Worm (Caenorhabditis elegans): ENCODE data around the gene irld-2.

The irld-2 gene

DNA sequence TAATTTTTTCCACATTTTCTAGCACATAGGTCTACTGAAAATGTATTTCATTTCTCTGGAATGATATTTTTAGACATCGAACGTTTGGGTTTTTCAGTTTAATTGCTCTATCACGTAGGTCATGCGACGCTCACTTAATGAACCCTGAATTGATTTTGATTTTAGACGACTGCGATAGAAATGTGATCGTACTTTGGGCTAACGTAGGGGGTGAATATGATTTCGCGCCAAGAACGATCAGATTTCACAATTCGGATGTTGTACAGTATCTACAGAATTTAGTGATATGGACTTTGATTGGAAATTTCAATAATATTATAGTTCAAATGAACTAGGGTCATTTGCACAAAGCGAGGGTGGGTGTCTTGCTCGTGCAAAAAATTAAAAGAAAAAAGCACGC, 42.7 kb downstream of the irld-2 start:
- no peak for TF ChIP-seq nhr-25 (tag; optimal IDR thresholded peaks at IDR 0.05)
- no peak for TF ChIP-seq mab-5 (tag; optimal IDR thresholded peaks at IDR 0.05)
- TF ChIP-seq skn-1 (tag; optimal IDR thresholded peaks at IDR 0.05) = no peak
- peak; percentile 40 for TF ChIP-seq crh-2 (tag; optimal IDR thresholded peaks at IDR 0.05)
- no peak for TF ChIP-seq mdl-1 (tag; optimal IDR thresholded peaks at IDR 0.05)
- TF ChIP-seq R02D3.7 (tag; optimal IDR thresholded peaks at IDR 0.05) = no peak
- no peak for TF ChIP-seq mbf-1 (tag; optimal IDR thresholded peaks at IDR 0.05)
- TF ChIP-seq ceh-82 (tag; optimal IDR thresholded peaks at IDR 0.05) = no peak
- TF ChIP-seq sma-9 (GFP tag; optimal IDR thresholded peaks at IDR 0.05) = peak; percentile 73
- TF ChIP-seq sma-9 (tag; optimal IDR thresholded peaks at IDR 0.05) = no peak
- TF ChIP-seq blmp-1 (tag; optimal IDR thresholded peaks at IDR 0.05; ENCODE audit: insufficient read depth) = no peak
- no peak for TF ChIP-seq aly-2 (tag; optimal IDR thresholded peaks at IDR 0.05)
- TF ChIP-seq ceh-16 (tag; optimal IDR thresholded peaks at IDR 0.05) = no peak
- TF ChIP-seq elt-1 (tag; optimal IDR thresholded peaks at IDR 0.05) = no peak
- no peak for TF ChIP-seq unc-55 (GFP tag; optimal IDR thresholded peaks at IDR 0.05)
- TF ChIP-seq nhr-6 (tag; optimal IDR thresholded peaks at IDR 0.05) = no peak
- TF ChIP-seq lin-39 (tag; optimal IDR thresholded peaks at IDR 0.05) = no peak
- peak; percentile 38 for TF ChIP-seq nhr-21 (tag; optimal IDR thresholded peaks at IDR 0.05)
- TF ChIP-seq F13H6.1 (tag; optimal IDR thresholded peaks at IDR 0.05) = no peak

DNA sequence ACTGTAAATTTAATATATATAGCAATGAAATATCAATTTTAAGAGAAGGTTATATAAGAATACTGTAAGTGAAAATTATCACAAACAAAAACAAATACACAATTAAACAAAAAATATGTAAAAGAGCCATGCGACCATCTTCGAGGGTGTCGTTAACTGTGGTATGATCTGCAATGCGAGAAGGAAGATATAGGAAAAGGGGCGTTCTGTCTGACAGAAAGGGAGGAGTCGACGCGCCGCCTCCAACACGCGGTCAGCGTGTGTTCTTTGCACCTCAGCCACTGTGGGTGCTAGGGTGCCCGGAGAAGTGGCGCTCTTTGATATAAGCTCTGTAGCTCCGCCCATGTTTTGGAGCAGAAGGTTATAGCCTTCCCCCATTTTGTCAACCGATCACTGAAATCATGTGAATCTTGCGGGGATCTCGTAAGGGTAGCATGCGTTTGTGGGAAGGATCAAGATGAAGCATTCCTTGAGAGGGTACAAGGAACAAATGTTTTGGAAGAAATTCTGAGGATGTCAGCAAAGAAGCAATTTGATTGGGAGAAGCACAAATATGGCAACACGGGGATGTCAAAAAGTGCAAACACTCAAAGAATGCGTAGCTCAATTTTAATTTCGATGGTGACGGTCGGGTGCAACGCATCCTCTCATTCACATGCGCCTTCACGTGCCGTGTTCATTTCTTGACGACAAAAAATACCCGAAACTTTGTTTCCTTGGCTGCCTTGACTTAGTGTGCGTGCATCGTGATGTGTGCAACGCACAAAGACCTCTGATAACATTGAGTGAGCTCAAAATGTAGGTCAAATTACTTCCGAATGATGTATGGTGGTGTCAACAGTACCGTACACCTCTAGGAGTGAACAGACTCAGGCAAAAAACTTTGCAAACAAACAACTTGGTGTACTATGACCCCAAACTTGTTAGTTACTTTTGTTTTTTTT, 43.8 kb downstream of the irld-2 start, which contains the start of gene mxl-3:
TSS of gene mxl-3 (minus strand) at position 1 of the 944 bp plus-strand sequence.
- TF ChIP-seq nhr-11 (tag; optimal IDR thresholded peaks at IDR 0.05) = no peak
- TF ChIP-seq ZK546.5 (tag; optimal IDR thresholded peaks at IDR 0.05) = no peak
- no peak for TF ChIP-seq mab-5 (tag; optimal IDR thresholded peaks at IDR 0.05)
- no peak for TF ChIP-seq R02D3.7 (tag; optimal IDR thresholded peaks at IDR 0.05)
- TF ChIP-seq nhr-23 (tag; optimal IDR thresholded peaks at IDR 0.05) = no peak
- TF ChIP-seq unc-39 (tag; optimal IDR thresholded peaks at IDR 0.05) = no peak
- TF ChIP-seq F13H6.1 (tag; optimal IDR thresholded peaks at IDR 0.05) = peak; percentile 57
- no peak for TF ChIP-seq dmd-4 (tag; optimal IDR thresholded peaks at IDR 0.05)
- TF ChIP-seq ztf-4 (tag; optimal IDR thresholded peaks at IDR 0.05) = no peak
- TF ChIP-seq unc-55 (GFP tag; optimal IDR thresholded peaks at IDR 0.05) = no peak
- TF ChIP-seq skn-1 (tag; optimal IDR thresholded peaks at IDR 0.05) = no peak
- TF ChIP-seq nhr-25 (tag; optimal IDR thresholded peaks at IDR 0.05) = peak; percentile 44
- TF ChIP-seq lin-11 (tag; optimal IDR thresholded peaks at IDR 0.05) = no peak
- TF ChIP-seq lsy-2 (tag; optimal IDR thresholded peaks at IDR 0.05) = peak in 1 of 2 experiments; percentile 55
- peak; percentile 88 for TF ChIP-seq sma-9 (GFP tag; optimal IDR thresholded peaks at IDR 0.05)
- no peak for TF ChIP-seq sma-9 (tag; optimal IDR thresholded peaks at IDR 0.05)
- TF ChIP-seq nhr-77 (tag; optimal IDR thresholded peaks at IDR 0.05) = no peak
- no peak for TF ChIP-seq snpc-4 (tag; optimal IDR thresholded peaks at IDR 0.05)
- no peak for TF ChIP-seq aly-2 (tag; optimal IDR thresholded peaks at IDR 0.05)
- peak; percentile 15 for TF ChIP-seq gmeb-1 (tag; optimal IDR thresholded peaks at IDR 0.05)
- peak; percentile 2 for TF ChIP-seq C34F6.9 (tag; optimal IDR thresholded peaks at IDR 0.05)
- no peak for TF ChIP-seq crh-2 (tag; optimal IDR thresholded peaks at IDR 0.05)
- no peak for TF ChIP-seq lin-39 (tag; optimal IDR thresholded peaks at IDR 0.05)
- TF ChIP-seq lin-13 (GFP tag; optimal IDR thresholded peaks at IDR 0.05) = peak; percentile 48
- no peak for TF ChIP-seq sma-3 (GFP tag; optimal IDR thresholded peaks at IDR 0.05)
- no peak for TF ChIP-seq mbf-1 (tag; optimal IDR thresholded peaks at IDR 0.05)
- no peak for TF ChIP-seq egl-27 (tag; optimal IDR thresholded peaks at IDR 0.05)
- TF ChIP-seq blmp-1 (tag; optimal IDR thresholded peaks at IDR 0.05; ENCODE audit: insufficient read depth) = peak; percentile 58
- TF ChIP-seq ceh-82 (tag; optimal IDR thresholded peaks at IDR 0.05) = no peak
- TF ChIP-seq elt-1 (tag; optimal IDR thresholded peaks at IDR 0.05) = no peak
- TF ChIP-seq nhr-6 (tag; optimal IDR thresholded peaks at IDR 0.05) = no peak
- TF ChIP-seq Y55F3AM.14 (GFP tag; optimal IDR thresholded peaks at IDR 0.05) = no peak
- no peak for TF ChIP-seq zag-1 (tag; optimal IDR thresholded peaks at IDR 0.05)
- TF ChIP-seq ztf-1 (GFP tag; conservative IDR thresholded peaks at IDR 0.05) = no peak
- TF ChIP-seq nhr-129 (tag; optimal IDR thresholded peaks at IDR 0.05) = peak; percentile 53
- no peak for TF ChIP-seq nhr-10 (tag; optimal IDR thresholded peaks at IDR 0.05)
- no peak for TF ChIP-seq sem-4 (tag; optimal IDR thresholded peaks at IDR 0.05)
- TF ChIP-seq nhr-237 (tag; optimal IDR thresholded peaks at IDR 0.05) = no peak
- TF ChIP-seq ztf-11 (tag; optimal IDR thresholded peaks at IDR 0.05) = no peak
- peak in 1 of 2 experiments; percentile 11 for TF ChIP-seq mdl-1 (tag; optimal IDR thresholded peaks at IDR 0.05)
- TF ChIP-seq nhr-12 (tag; optimal IDR thresholded peaks at IDR 0.05) = no peak
- no peak for TF ChIP-seq unc-62 (GFP tag; optimal IDR thresholded peaks at IDR 0.05)
- TF ChIP-seq alr-1 (tag; optimal IDR thresholded peaks at IDR 0.05) = no peak
- TF ChIP-seq fos-1 (tag; optimal IDR thresholded peaks at IDR 0.05) = peak; percentile 14
- TF ChIP-seq ama-1 (optimal IDR thresholded peaks at IDR 0.05) = peak; percentile 73
- TF ChIP-seq nhr-21 (tag; optimal IDR thresholded peaks at IDR 0.05) = peak; percentile 65
- TF ChIP-seq elt-3 (tag; optimal IDR thresholded peaks at IDR 0.05) = no peak

Measured in whole organism, L2 larva.